Fruit fly (Drosophila melanogaster) S2 (cell line): ENCODE data around the gene Or10a.

Source experiments
- CG8478 ChIP-seq: fragments of >200 bp; optimal IDR thresholded peaks from 2 replicates; lab custom pipeline; 2018
- CTCF ChIP-seq, 2 experiments: fragments of >200 bp; optimal IDR thresholded peaks; 2 replicates each; lab custom pipeline; 2018

Or10a gene

DNA sequence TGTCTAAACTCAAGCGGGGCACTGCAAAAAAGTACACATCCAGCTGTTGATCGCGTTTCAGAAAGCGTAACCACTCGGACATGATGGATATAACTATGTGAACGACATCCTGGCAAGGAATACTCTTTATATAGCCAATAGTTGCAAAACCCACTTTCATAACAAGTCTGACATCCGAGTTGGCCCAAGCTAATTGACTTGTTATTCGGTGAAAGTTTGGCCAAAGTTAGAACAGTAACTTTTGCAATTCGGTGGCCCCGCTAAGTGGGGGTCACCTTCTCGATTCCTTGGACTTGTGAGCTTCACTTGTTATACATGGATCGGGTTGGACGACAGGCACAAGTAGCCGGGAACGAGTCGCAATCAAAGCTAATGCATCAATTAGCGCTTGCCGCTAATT, at the start of gene Or10a, which contains the start of gene Gr10a:
Gene Or10a, minus strand, starts transcription at position 101 of the 400 bp plus-strand sequence.
Gene Gr10a, minus strand, starts transcription at position 101 of the 400 bp plus-strand sequence.
- TF ChIP-seq CG8478 (lab: Kevin White, UChicago): no peak
- TF ChIP-seq CTCF (optimal IDR thresholded peaks at IDR 0.05; lab: Kevin White, UChicago): no peak

DNA sequence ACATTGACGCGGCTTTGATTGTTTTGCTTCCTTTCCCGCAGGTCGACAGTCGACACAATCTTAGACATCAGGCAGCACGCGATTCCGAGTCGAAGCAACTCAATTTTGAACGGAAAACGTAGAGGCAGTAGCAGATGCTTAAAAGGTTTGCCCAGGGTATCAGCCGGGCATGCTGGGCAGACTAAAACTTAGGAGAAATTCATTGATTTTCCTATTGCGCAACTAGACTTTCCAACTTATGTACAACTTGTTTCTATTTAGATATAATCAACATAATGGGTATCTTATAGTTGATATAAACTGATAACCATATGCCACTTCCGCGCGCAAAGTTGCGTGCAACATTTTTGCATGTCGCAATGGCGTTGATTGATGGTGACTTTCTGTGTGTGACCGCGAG, 49.5 kb upstream of the Or10a start:
- no peak for TF ChIP-seq CG8478 (lab: Kevin White, UChicago)
- no peak for TF ChIP-seq CTCF (optimal IDR thresholded peaks at IDR 0.05; lab: Kevin White, UChicago)

- TF ChIP-seq CG8478 (lab: Kevin White, UChicago) (no peak), CTCF (optimal IDR thresholded peaks at IDR 0.05; lab: Kevin White, UChicago) (no peak)
These were observed 46.8 kb upstream of the Or10a start for dm6 chrX:11464047-11464446.

- TF ChIP-seq CTCF (optimal IDR thresholded peaks at IDR 0.05; lab: Kevin White, UChicago) (peak in 1 of 2 experiments; percentile 4), CG8478 (lab: Kevin White, UChicago) (no peak)
These were observed 42.0 kb upstream of the Or10a start, which contains the start of gene CG43155 for dm6 chrX:11458912-11459836. Gene CG43155 (plus strand): TSS chrX:11459786.

DNA sequence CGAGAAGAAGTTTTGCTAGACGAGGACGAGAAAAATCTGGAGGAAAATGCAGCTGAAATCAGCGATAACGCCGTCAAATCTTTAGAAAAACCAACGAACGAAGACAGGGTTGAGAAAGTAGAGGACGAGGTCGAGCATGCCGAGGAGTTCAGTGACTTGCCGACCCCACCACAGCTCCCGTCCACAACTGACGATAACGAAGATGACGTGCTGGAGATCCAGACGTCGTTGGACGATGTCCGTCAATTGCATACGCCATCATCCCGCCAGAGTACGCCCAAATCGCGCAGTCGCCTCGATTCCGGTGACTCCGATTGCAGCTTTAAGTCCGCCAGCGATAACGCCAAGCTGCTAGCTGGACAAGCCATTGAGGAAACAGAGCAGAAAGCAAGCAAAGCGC, 39.9 kb upstream of the Or10a start:
- TF ChIP-seq CTCF (optimal IDR thresholded peaks at IDR 0.05; lab: Kevin White, UChicago) (no peak), CG8478 (lab: Kevin White, UChicago) (no peak)

dm6 chrX:11454189-11454882, 37.1 kb upstream of the Or10a start, which contains the start of the genes Evi5 and HP5:
Gene Evi5 (minus strand): TSS chrX:11454386.
Gene HP5 (plus strand): TSS chrX:11454786.
- TF ChIP-seq CG8478 (lab: Kevin White, UChicago) (no peak), CTCF (optimal IDR thresholded peaks at IDR 0.05; lab: Kevin White, UChicago) (peak in 1 of 2 experiments; percentile 52)

dm6 chrX:11453638-11454037, 36.4 kb upstream of the Or10a start:
- no peak for TF ChIP-seq CG8478 (lab: Kevin White, UChicago)
- TF ChIP-seq CTCF (optimal IDR thresholded peaks at IDR 0.05; lab: Kevin White, UChicago): no peak

dm6 chrX:11452846-11453391, 35.7 kb upstream of the Or10a start:
- no peak for TF ChIP-seq CTCF (optimal IDR thresholded peaks at IDR 0.05; lab: Kevin White, UChicago)
- TF ChIP-seq CG8478 (lab: Kevin White, UChicago): no peak

dm6 chrX:11451630-11452029, 34.4 kb upstream of the Or10a start:
- TF ChIP-seq CTCF (optimal IDR thresholded peaks at IDR 0.05; lab: Kevin White, UChicago) (no peak), CG8478 (lab: Kevin White, UChicago) (no peak)

dm6 chrX:11451027-11451572, 33.9 kb upstream of the Or10a start:
- TF ChIP-seq CTCF (optimal IDR thresholded peaks at IDR 0.05; lab: Kevin White, UChicago) (no peak), CG8478 (lab: Kevin White, UChicago) (no peak)

DNA sequence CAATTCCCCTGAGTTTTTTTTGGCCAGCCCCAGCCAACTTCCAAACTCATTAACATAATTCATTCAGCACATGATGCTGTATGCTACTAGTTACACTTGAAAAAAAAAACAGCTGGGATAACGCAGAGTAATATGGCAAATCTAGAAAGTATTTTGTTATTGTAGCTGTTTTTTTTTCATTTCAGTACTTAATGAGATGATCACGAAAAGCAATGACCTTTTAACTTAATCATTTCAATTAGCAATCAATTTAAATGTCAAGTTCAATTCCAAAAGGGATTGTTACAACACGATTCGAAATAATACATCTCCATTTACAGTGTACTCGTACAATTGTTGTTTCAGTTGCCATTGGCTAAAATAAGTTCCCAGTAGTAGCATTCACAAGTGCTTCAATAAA, 33.2 kb upstream of the Or10a start:
- TF ChIP-seq CTCF (optimal IDR thresholded peaks at IDR 0.05; lab: Kevin White, UChicago): no peak
- TF ChIP-seq CG8478 (lab: Kevin White, UChicago): no peak

DNA sequence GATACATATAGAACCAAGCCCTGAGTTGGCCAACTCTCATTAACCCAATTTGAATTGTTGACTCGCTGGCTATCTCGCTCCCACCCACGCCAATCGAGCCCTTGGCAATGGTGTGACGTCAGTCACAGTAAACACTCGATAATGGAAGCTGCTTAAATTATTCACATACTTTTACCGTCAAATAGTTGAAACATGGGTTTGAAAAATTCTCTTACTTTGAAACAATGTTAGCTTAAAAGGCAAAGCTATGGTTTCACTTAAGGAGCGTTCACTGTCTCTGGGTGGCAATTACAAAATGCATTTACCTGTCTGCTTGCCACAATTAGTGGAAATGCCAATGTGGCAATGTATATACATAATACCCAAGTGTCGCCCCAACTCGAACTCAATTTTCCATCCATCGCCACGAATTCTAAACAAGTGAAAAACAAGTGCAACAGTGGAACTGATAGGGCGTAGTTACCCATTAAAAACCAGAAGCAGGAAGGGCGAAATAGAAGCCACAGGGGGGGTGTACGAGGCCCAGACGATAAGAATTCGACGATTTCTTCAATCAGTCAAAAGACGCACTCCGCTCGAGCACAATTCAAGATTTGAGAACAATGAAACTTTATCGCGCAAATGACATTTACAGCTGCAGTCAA, 32.4 kb upstream of the Or10a start:
- no peak for TF ChIP-seq CTCF (optimal IDR thresholded peaks at IDR 0.05; lab: Kevin White, UChicago)
- no peak for TF ChIP-seq CG8478 (lab: Kevin White, UChicago)

DNA sequence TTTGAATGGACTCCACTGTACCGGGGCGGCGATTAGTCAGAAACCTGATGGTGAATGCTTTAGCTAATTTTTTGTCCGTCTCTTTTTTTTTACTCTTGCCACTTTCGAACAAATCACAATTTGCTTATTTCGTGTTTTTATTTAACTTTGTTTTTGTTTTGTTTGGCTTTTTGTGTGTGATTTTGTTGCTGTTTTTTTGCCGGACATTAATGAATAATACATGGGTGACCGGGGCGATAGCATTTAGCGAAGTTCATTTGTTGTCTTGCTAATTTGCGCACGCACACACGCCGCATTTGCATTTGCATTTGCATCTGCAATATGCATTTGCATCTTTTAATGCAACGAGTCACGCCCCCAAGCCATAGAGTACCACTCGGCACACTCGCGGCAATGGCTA, 31.4 kb upstream of the Or10a start:
- no peak for TF ChIP-seq CG8478 (lab: Kevin White, UChicago)
- no peak for TF ChIP-seq CTCF (optimal IDR thresholded peaks at IDR 0.05; lab: Kevin White, UChicago)
